Fruit fly (Drosophila melanogaster): ENCODE data around the gene Diap1.

Diap1 gene

DNA sequence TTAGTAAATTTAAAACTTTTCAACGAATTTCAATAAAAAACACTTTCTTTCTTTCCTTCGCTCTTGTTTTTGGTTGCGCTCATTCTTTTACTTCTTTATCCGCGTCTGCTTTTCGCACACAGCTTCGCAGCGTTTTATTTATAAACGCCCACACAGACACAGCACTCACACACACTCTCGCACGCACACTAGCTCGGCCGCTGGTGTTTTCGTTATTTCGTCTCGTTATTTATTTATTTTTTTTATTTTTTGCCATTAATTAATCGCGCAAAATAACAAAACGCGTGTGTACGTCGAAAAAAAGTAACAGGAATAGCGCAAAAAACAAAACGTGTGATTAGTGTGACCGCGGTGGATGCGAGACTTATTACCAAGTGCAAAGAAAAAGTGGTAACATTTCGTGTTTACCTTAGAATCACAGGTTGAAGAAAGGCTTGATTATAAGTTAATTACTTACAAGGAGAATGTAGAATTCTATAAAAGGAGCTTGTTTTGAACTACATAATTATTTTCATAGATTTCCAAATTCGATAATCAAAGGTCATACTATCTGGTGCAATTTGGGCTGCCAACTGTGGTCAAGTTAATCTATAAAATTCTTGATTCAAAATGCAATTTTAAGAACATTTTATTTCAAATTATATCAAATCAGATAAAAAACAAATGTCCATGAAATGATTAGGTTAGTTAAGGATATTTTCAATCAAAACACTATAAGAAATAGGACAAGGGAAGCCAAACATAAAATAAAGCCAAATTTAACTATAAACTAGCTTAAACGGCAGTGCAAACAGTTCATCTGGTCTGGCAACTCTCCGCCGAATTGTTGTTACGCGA lies 46.2 kb downstream of the Diap1 start, which contains the start of the genes hzg and mRpS31 (continued):
- TF ChIP-seq CG32767 (GFP tag; IDR thresholded peaks at IDR 0.05) (no peak), BEAF-32 (GFP tag; optimal IDR thresholded peaks at IDR 0.05) (peak; percentile 51), CG7745 (tag; optimal IDR thresholded peaks at IDR 0.05) (peak; percentile 20), ttk (GFP tag; IDR thresholded peaks at IDR 0.05) (peak; percentile 23; the same call in 1 of the 2 replicates), CG31224 (GFP tag; IDR thresholded peaks at IDR 0.05) (0 out of 2 replicates have a peak, but pooled peaks have one; percentile 35), unpg (GFP tag; optimal IDR thresholded peaks at IDR 0.05) (peak; percentile 53), sug (tag; optimal IDR thresholded peaks at IDR 0.05) (peak; percentile 67), stc (GFP tag; IDR thresholded peaks at IDR 0.05) (no peak), CG2116 (GFP tag; optimal IDR thresholded peaks at IDR 0.05) (peak; percentile 58), NK7.1 (GFP tag; optimal IDR thresholded peaks at IDR 0.05) (no peak), NC2β (GFP tag; optimal IDR thresholded peaks at IDR 0.05) (peak; percentile 6), Med (GFP tag) (peak; percentile 87), MESR4 (GFP tag; optimal IDR thresholded peaks at IDR 0.05) (peak; percentile 63), Drgx (GFP tag; IDR thresholded peaks at IDR 0.05) (peak; percentile 73), sob (GFP tag; IDR thresholded peaks at IDR 0.05) (peak; percentile 41; the same call in 1 of the 2 replicates), her (GFP tag; optimal IDR thresholded peaks at IDR 0.05) (no peak), YL-1 (GFP tag; optimal IDR thresholded peaks at IDR 0.05) (peak; percentile 35), lilli (GFP tag; optimal IDR thresholded peaks at IDR 0.05) (peak; percentile 72), CG2129 (GFP tag; IDR thresholded peaks at IDR 0.05; ENCODE audit: partially characterized antibody) (no peak), HHEX (GFP tag; optimal IDR thresholded peaks at IDR 0.05) (no peak), CG17361 (GFP tag; IDR thresholded peaks at IDR 0.05) (peak; percentile 73), Max (GFP tag; optimal IDR thresholded peaks at IDR 0.05) (peak; percentile 54), CG12744 (GFP tag; optimal IDR thresholded peaks at IDR 0.05) (peak; percentile 40), ash1 (GFP tag; optimal IDR thresholded peaks at IDR 0.05) (no peak), ken (GFP tag; IDR thresholded peaks at IDR 0.05) (0 out of 3 replicates have a peak, but pooled peaks have one; percentile 37), zfh2 (GFP tag; optimal IDR thresholded peaks at IDR 0.05) (peak; percentile 60), peb (GFP tag; IDR thresholded peaks at IDR 0.05) (peak; percentile 32; the same call in 1 of the 2 replicates), kay (GFP tag; optimal IDR thresholded peaks at IDR 0.05) (peak; percentile 10), Antp (GFP tag; optimal IDR thresholded peaks at IDR 0.05) (peak; percentile 44), ewg (GFP tag; optimal IDR thresholded peaks at IDR 0.05) (no peak), fu2 (GFP tag; optimal IDR thresholded peaks at IDR 0.05) (peak; percentile 32), Myb (GFP tag; optimal IDR thresholded peaks at IDR 0.05) (peak; percentile 5), CG2889 (GFP tag; IDR thresholded peaks at IDR 0.05) (no peak), CG8388 (GFP tag; optimal IDR thresholded peaks at IDR 0.05) (peak; percentile 21), CG17829 (tag; optimal IDR thresholded peaks at IDR 0.05) (peak; percentile 82), Ets65A (GFP tag) (peak; percentile 4), cg (GFP tag; optimal IDR thresholded peaks at IDR 0.05) (peak; percentile 62), unc-4 (GFP tag; IDR thresholded peaks at IDR 0.05; ENCODE audit: partially characterized antibody) (no peak), slp2 (GFP tag; optimal IDR thresholded peaks at IDR 0.05) (peak; percentile 5), gfzf (GFP tag; optimal IDR thresholded peaks at IDR 0.05) (peak; percentile 89), emc (GFP tag; optimal IDR thresholded peaks at IDR 0.05) (peak; percentile 23), CG1792 (GFP tag; optimal IDR thresholded peaks at IDR 0.05) (peak; percentile 13), CG17385 (GFP tag; optimal IDR thresholded peaks at IDR 0.05) (peak; percentile 26), Sry-δ (GFP tag; optimal IDR thresholded peaks at IDR 0.05) (peak; percentile 42), Gug (GFP tag; IDR thresholded peaks at IDR 0.05) (peak; percentile 19; the same call in 1 of the 4 replicates), CG9817 (tag; optimal IDR thresholded peaks at IDR 0.05) (peak; percentile 67), lab (GFP tag; optimal IDR thresholded peaks at IDR 0.05) (peak; percentile 31), CG15696 (tag; optimal IDR thresholded peaks at IDR 0.05) (peak; percentile 52), CG15479 (GFP tag; optimal IDR thresholded peaks at IDR 0.05) (peak; percentile 34)
